Worm (Caenorhabditis elegans) whole organism, L4 larva: ENCODE data around the gene str-196.

Source experiments
- D1046.2 ChIP-seq: fragments of 200-800 bp; sonication (Bioruptor generic); IDR thresholded peaks from 2 replicates; pipeline ENCODE4 v1.3.6; 2022; ENCODE audit warnings: missing genetic modification characterization, missing compliant biosample characterization
- F26F4.8 ChIP-seq: fragments of 200-800 bp; sonication (Bioruptor generic); conservative IDR thresholded peaks from 2 replicates; pipeline ENCODE4 v1.3.6; 2022; ENCODE audit warnings: missing genetic modification characterization, missing compliant biosample characterization
- F49E8.2 ChIP-seq: sonication (generic microtip); optimal IDR thresholded peaks from 2 replicates; lab custom pipeline; 2016; ENCODE audit warnings: missing compliant biosample characterization, mild to moderate bottlenecking, missing genetic modification characterization, borderline replicate concordance
- T20F7.1 ChIP-seq: fragments of 200-800 bp; sonication (Bioruptor generic); optimal IDR thresholded peaks from 2 replicates; lab custom pipeline; 2018; ENCODE audit warnings: mild to moderate bottlenecking, missing genetic modification characterization, missing compliant biosample characterization
- T26A8.4 ChIP-seq: fragments of 200-800 bp; sonication (Bioruptor generic); IDR thresholded peaks from 2 replicates; pipeline ENCODE4 v1.3.6; 2022; ENCODE audit warnings: missing genetic modification characterization, missing compliant biosample characterization
- Y75B8A.6 ChIP-seq: fragments of 200-800 bp; sonication (Bioruptor generic); IDR thresholded peaks from 2 replicates; pipeline ENCODE4 v1.3.6; 2022; ENCODE audit warnings: missing genetic modification reagents, missing genetic modification characterization, missing compliant biosample characterization
- ZK337.2 ChIP-seq: fragments of 200-800 bp; sonication (Bioruptor generic); IDR thresholded peaks from 2 replicates; pipeline ENCODE4 v1.3.6; 2022; ENCODE audit warnings: missing genetic modification reagents, missing genetic modification characterization, missing compliant biosample characterization
- ZK546.5 ChIP-seq, 2 experiments: sonication (generic microtip); optimal IDR thresholded peaks; 2 replicates each; lab custom pipeline; 2017; ENCODE audit warnings: missing biosample characterization in 2 of 2, missing genetic modification characterization in 2 of 2
- aha-1 ChIP-seq: fragments of 150-350 bp; peaks from one replicate; lab custom pipeline; 2014; ENCODE audit warnings: missing biosample characterization, missing genetic modification characterization
- arid-1 ChIP-seq: fragments of 200-800 bp; sonication (Bioruptor generic); conservative IDR thresholded peaks from 2 replicates; pipeline ENCODE4 v1.3.6; 2022; ENCODE audit warnings: missing genetic modification reagents, missing genetic modification characterization, missing compliant biosample characterization
- ceh-32 ChIP-seq: sonication (generic microtip); optimal IDR thresholded peaks from 2 replicates; lab custom pipeline; 2016; ENCODE audit warnings: mild to moderate bottlenecking, missing genetic modification characterization, missing compliant biosample characterization; ENCODE audit not compliant: poor library complexity
- ceh-44 ChIP-seq: fragments of 200-800 bp; sonication (Bioruptor generic); IDR thresholded peaks from 2 replicates; pipeline ENCODE4 v1.3.6; 2022; ENCODE audit warnings: missing genetic modification reagents, missing genetic modification characterization, missing compliant biosample characterization
- ceh-62 ChIP-seq: sonication (generic microtip); optimal IDR thresholded peaks from 2 replicates; lab custom pipeline; 2017; ENCODE audit warnings: missing biosample characterization, missing genetic modification characterization
- ctbp-1 ChIP-seq: fragments of 200-800 bp; sonication (Bioruptor generic); IDR thresholded peaks from 2 replicates; pipeline ENCODE4 v1.3.6; 2022; ENCODE audit warnings: missing genetic modification reagents, missing genetic modification characterization, missing compliant biosample characterization
- daf-16 ChIP-seq, 3 experiments: sonication (generic microtip); optimal IDR thresholded peaks; 2 replicates each; lab custom pipeline; 2016 to 2017; ENCODE audit warnings: missing genetic modification characterization in 3 of 3, missing genetic modification reagents in 3 of 3, mild to moderate bottlenecking in 2 of 3, missing compliant biosample characterization in 2 of 3, missing biosample characterization in 1 of 3, moderate library complexity in 1 of 3
- dpl-1 ChIP-seq: fragments of 150-350 bp; optimal IDR thresholded peaks from 2 replicates; lab custom pipeline; 2014; ENCODE audit warnings: missing biosample characterization, missing genetic modification reagents, missing genetic modification characterization
- duxl-1 ChIP-seq: sonication (generic microtip); optimal IDR thresholded peaks from 2 replicates; lab custom pipeline; 2016; ENCODE audit warnings: mild to moderate bottlenecking, missing genetic modification characterization, moderate library complexity, missing compliant biosample characterization; ENCODE audit not compliant: poor library complexity
- dve-1 ChIP-seq: sonication (generic microtip); optimal IDR thresholded peaks from 2 replicates; lab custom pipeline; 2017; ENCODE audit warnings: antibody characterized with exemption, mild to moderate bottlenecking, missing genetic modification characterization, missing compliant biosample characterization; ENCODE audit not compliant: insufficient read depth
- fos-1 ChIP-seq: fragments of 150-350 bp; optimal IDR thresholded peaks from 2 replicates; lab custom pipeline; 2014; ENCODE audit warnings: missing biosample characterization, missing genetic modification characterization
- gei-8 ChIP-seq: fragments of 200-800 bp; sonication (Bioruptor generic); optimal IDR thresholded peaks from 2 replicates; lab custom pipeline; 2018; ENCODE audit warnings: mild to moderate bottlenecking, missing genetic modification characterization, missing compliant biosample characterization
- hif-1 ChIP-seq, 2 experiments: sonication (generic microtip); optimal IDR thresholded peaks; 2 replicates each; lab custom pipeline; 2016 to 2017; ENCODE audit warnings: missing compliant biosample characterization in 2 of 2, missing genetic modification characterization in 2 of 2, missing genetic modification reagents in 2 of 2, missing genotype in 2 of 2, mild to moderate bottlenecking in 1 of 2
- hlh-30 ChIP-seq: sonication (generic microtip); optimal IDR thresholded peaks from 2 replicates; lab custom pipeline; 2017; ENCODE audit warnings: antibody characterized with exemption, mild to moderate bottlenecking, missing genetic modification characterization, missing compliant biosample characterization; ENCODE audit not compliant: insufficient read depth
- jun-1 ChIP-seq: fragments of 150-350 bp; optimal IDR thresholded peaks from 2 replicates; lab custom pipeline; 2014; ENCODE audit warnings: missing biosample characterization, missing genetic modification reagents, missing genetic modification characterization
- lin-1 ChIP-seq: fragments of 200-800 bp; sonication (Bioruptor generic); IDR thresholded peaks from 2 replicates; pipeline ENCODE4 v1.3.6; 2022; ENCODE audit warnings: missing genetic modification reagents, missing genetic modification characterization, missing compliant biosample characterization
- lin-15B ChIP-seq: fragments of 150-350 bp; sonication (generic microtip); optimal IDR thresholded peaks from 3 replicates; lab custom pipeline; 2014; ENCODE audit warnings: missing biosample characterization, missing genetic modification characterization
- lin-29 ChIP-seq: fragments of 200-800 bp; sonication (Bioruptor generic); IDR thresholded peaks from 2 replicates; pipeline ENCODE4 v1.3.6; 2022; ENCODE audit warnings: missing genetic modification reagents, missing genetic modification characterization, missing compliant biosample characterization
- madf-5 ChIP-seq, 2 experiments: fragments of 200-800 bp; sonication (Bioruptor generic); IDR thresholded peaks; 2 replicates each; pipeline ENCODE4 v1.3.6; 2022; ENCODE audit warnings: missing compliant biosample characterization in 2 of 2, missing genetic modification characterization in 2 of 2
- mdl-1 ChIP-seq, 2 experiments: fragments of 150-350 bp in 1 of 2; sonication (generic microtip) in 1 of 2; optimal IDR thresholded peaks; 2 replicates each; lab custom pipeline; 2014 to 2017; ENCODE audit warnings: missing biosample characterization in 2 of 2, missing genetic modification characterization in 2 of 2
- mep-1 ChIP-seq: fragments of 150-350 bp; sonication (generic microtip); optimal IDR thresholded peaks from 3 replicates; lab custom pipeline; 2014; ENCODE audit warnings: missing biosample characterization, missing genetic modification characterization
- mxl-2 ChIP-seq: fragments of 200-800 bp; sonication (Bioruptor generic); conservative IDR thresholded peaks from 2 replicates; pipeline ENCODE4 v1.3.6; 2022; ENCODE audit warnings: missing genetic modification reagents, missing genetic modification characterization, missing compliant biosample characterization
- nhr-28 ChIP-seq: fragments of 150-350 bp; optimal IDR thresholded peaks from 2 replicates; lab custom pipeline; 2014; ENCODE audit warnings: missing biosample characterization, missing genetic modification characterization
- nhr-42 ChIP-seq: fragments of 200-800 bp; sonication (Bioruptor generic); IDR thresholded peaks from 2 replicates; pipeline ENCODE4 v1.3.6; 2022; ENCODE audit warnings: missing genetic modification characterization, missing compliant biosample characterization
- php-3 ChIP-seq: fragments of 200-800 bp; sonication (Bioruptor generic); IDR thresholded peaks from 2 replicates; pipeline ENCODE4 v1.3.6; 2022; ENCODE audit warnings: missing genetic modification reagents, missing genetic modification characterization, missing compliant biosample characterization
- pqm-1 ChIP-seq: sonication (generic microtip); optimal IDR thresholded peaks from 2 replicates; lab custom pipeline; 2017; ENCODE audit warnings: missing biosample characterization, missing genetic modification characterization
- rbr-2 ChIP-seq: sonication (generic microtip); optimal IDR thresholded peaks from 2 replicates; lab custom pipeline; 2016; ENCODE audit warnings: missing genotype, missing genetic modification characterization, missing compliant biosample characterization
- sdz-12 ChIP-seq: fragments of 200-800 bp; sonication (Bioruptor generic); optimal IDR thresholded peaks from 2 replicates; lab custom pipeline; 2018; ENCODE audit warnings: mild to moderate bottlenecking, missing genetic modification characterization, missing compliant biosample characterization
- tag-97 ChIP-seq: fragments of 200-800 bp; sonication (Bioruptor generic); IDR thresholded peaks from 2 replicates; pipeline ENCODE4 v1.3.6; 2022; ENCODE audit warnings: missing genetic modification characterization, missing compliant biosample characterization
- unc-130 ChIP-seq: sonication (generic microtip); optimal IDR thresholded peaks from 2 replicates; lab custom pipeline; 2016; ENCODE audit warnings: missing genetic modification reagents, missing genetic modification characterization, missing compliant biosample characterization
- unc-62 ChIP-seq, 3 experiments: fragments of 150-350 bp in 1 of 3; sonication (generic microtip); optimal IDR thresholded peaks in 2 of 3; peaks in 1 of 3; 1 replicate in 1 of 3; 2 replicates in 2 of 3; lab custom pipeline; 2014 to 2017; ENCODE audit warnings: missing biosample characterization in 3 of 3, missing genetic modification characterization in 3 of 3, missing genetic modification reagents in 3 of 3, missing genotype in 1 of 3
- vab-7 ChIP-seq: fragments of 200-800 bp; sonication (Bioruptor generic); IDR thresholded peaks from 2 replicates; pipeline ENCODE4 v1.3.6; 2022; ENCODE audit warnings: missing genetic modification reagents, missing genetic modification characterization, missing compliant biosample characterization
- zag-1 ChIP-seq: fragments of 150-350 bp; optimal IDR thresholded peaks from 2 replicates; lab custom pipeline; 2014; ENCODE audit warnings: missing biosample characterization, missing genetic modification characterization
- zfp-2 ChIP-seq: sonication (generic microtip); optimal IDR thresholded peaks from 2 replicates; lab custom pipeline; 2016; ENCODE audit warnings: mild to moderate bottlenecking, missing genetic modification characterization, missing compliant biosample characterization
- ztf-11 ChIP-seq: fragments of 150-350 bp; optimal IDR thresholded peaks from 2 replicates; lab custom pipeline; 2014; ENCODE audit warnings: missing biosample characterization, missing genetic modification characterization
- ztf-7 ChIP-seq: fragments of 150-350 bp; optimal IDR thresholded peaks from 2 replicates; lab custom pipeline; 2014; ENCODE audit warnings: missing biosample characterization, missing genetic modification characterization

Gene str-196

ce11 chrV:450757-451501 is 40.6 kb upstream of the str-196 start, which contains the start of gene nhr-123:
nhr-123 (plus strand) TSS chrV:451451.
- TF ChIP-seq daf-16 (GFP tag; optimal IDR thresholded peaks at IDR 0.05; lab: Kevin White, UChicago) = no peak
- peak; percentile 67 for TF ChIP-seq daf-16 (tag; optimal IDR thresholded peaks at IDR 0.05; lab: Kevin White, UChicago)
- TF ChIP-seq unc-130 (GFP tag; lab: Kevin White, UChicago) = no peak
- peak in 1 of 2 experiments; percentile 25 for TF ChIP-seq unc-62 (GFP tag; optimal IDR thresholded peaks at IDR 0.05 in 1 of 2; lab: Kevin White, UChicago)
- no peak for TF ChIP-seq unc-62 (tag; optimal IDR thresholded peaks at IDR 0.05; lab: Kevin White, UChicago)
- no peak for TF ChIP-seq hlh-30
- TF ChIP-seq D1046.2 (GFP tag; lab: Robert Waterston, UW) = no peak
- TF ChIP-seq T20F7.1 (GFP tag; lab: Kevin White, UChicago) = no peak
- no peak for TF ChIP-seq ZK546.5 (tag; optimal IDR thresholded peaks at IDR 0.05; lab: Kevin White, UChicago)
- TF ChIP-seq mdl-1 (tag; optimal IDR thresholded peaks at IDR 0.05; lab: Kevin White, UChicago) = no peak
- no peak for TF ChIP-seq sdz-12
- TF ChIP-seq zfp-2 = no peak
- peak; percentile 5 for TF ChIP-seq dve-1 (tag; lab: Kevin White, UChicago)
- TF ChIP-seq tag-97 (GFP tag; lab: Robert Waterston, UW) = no peak
- TF ChIP-seq jun-1 (tag; lab: Kevin White, UChicago) = no peak
- no peak for TF ChIP-seq arid-1 (GFP tag; lab: Robert Waterston, UW)
- no peak for TF ChIP-seq mxl-2 (GFP tag; lab: Robert Waterston, UW)
- no peak for TF ChIP-seq pqm-1
- TF ChIP-seq fos-1 = no peak
- no peak for TF ChIP-seq madf-5 (GFP tag; IDR thresholded peaks at IDR 0.05; lab: Robert Waterston, UW)
- no peak for TF ChIP-seq lin-1 (GFP tag; lab: Robert Waterston, UW)
- no peak for TF ChIP-seq gei-8
- TF ChIP-seq dpl-1 (GFP tag; lab: Kevin White, UChicago) = no peak
- peak; percentile 46 for TF ChIP-seq nhr-28 (tag; lab: Kevin White, UChicago)
- no peak for TF ChIP-seq vab-7 (GFP tag; lab: Robert Waterston, UW)
- TF ChIP-seq ctbp-1 (GFP tag; lab: Robert Waterston, UW) = no peak
- no peak for TF ChIP-seq F49E8.2
- no peak for TF ChIP-seq ceh-44 (GFP tag; lab: Robert Waterston, UW)
- TF ChIP-seq Y75B8A.6 (GFP tag; lab: Robert Waterston, UW) = no peak
- TF ChIP-seq zag-1 (tag; lab: Kevin White, UChicago) = no peak
- TF ChIP-seq ceh-62 (tag; lab: Kevin White, UChicago) = no peak
- TF ChIP-seq T26A8.4 (GFP tag; lab: Robert Waterston, UW) = no peak
- no peak for TF ChIP-seq ztf-11 (tag; lab: Kevin White, UChicago)
- no peak for TF ChIP-seq ZK337.2 (GFP tag; lab: Robert Waterston, UW)
- 0 out of 2 replicates have a peak, but pooled peaks have one; percentile 21 for TF ChIP-seq php-3 (GFP tag; lab: Robert Waterston, UW)
- no peak for TF ChIP-seq lin-29 (GFP tag; lab: Robert Waterston, UW)
- no peak for TF ChIP-seq ztf-7 (tag; lab: Kevin White, UChicago)
- TF ChIP-seq nhr-42 (GFP tag; lab: Robert Waterston, UW) = no peak
- no peak for TF ChIP-seq lin-15B (tag; lab: Kevin White, UChicago)
- TF ChIP-seq ceh-32 = no peak
- TF ChIP-seq F26F4.8 (GFP tag; lab: Robert Waterston, UW) = no peak

ce11 chrV:453569-453968 is 38.0 kb upstream of the str-196 start, which contains the start of gene nhr-98:
nhr-98 (plus strand) TSS chrV:453869.
- no peak for TF ChIP-seq mep-1 (tag; lab: Kevin White, UChicago)
- TF ChIP-seq rbr-2 = no peak
- no peak for TF ChIP-seq duxl-1 (tag; lab: Kevin White, UChicago)
- peak; percentile 53 for TF ChIP-seq aha-1 (tag; lab: Kevin White, UChicago)
- no peak for TF ChIP-seq hif-1 (tag; optimal IDR thresholded peaks at IDR 0.05; lab: Kevin White, UChicago)
